Worm (Caenorhabditis elegans): ENCODE data around the gene C34C12.9.
"Not testable (repeated sequence)": the region's sequence is repeated elsewhere in the genome, so short reads cannot be mapped to it uniquely, and the experiment has no call there.

C34C12.9 gene

ce11 chrIII:3482291-3482690 lies 7.0 kb upstream of the C34C12.9 start, which contains the start of gene C34C12.6:
C34C12.6 (plus strand) TSS chrIII:3482591.
- TF ChIP-seq unc-62 (GFP tag; optimal IDR thresholded peaks at IDR 0.05) = no peak

DNA sequence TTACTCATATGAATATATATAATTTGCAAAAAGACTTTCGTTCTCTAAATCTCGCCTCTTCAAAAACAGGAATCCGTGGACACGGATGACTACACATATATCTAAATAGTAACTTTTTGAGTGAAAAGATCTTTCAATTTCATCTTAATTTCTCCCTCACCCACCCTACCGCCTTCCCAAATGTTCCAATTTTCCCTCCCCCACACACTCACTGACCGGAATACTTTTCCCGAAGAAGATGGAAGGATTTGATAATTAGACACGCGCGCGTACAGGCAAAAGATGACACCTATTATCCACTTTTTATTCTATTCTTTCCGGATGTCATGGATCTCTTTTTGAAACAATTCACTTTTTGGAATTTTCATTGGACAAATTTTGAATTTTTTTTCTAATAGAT lies 5.6 kb upstream of the C34C12.9 start:
- no peak for TF ChIP-seq unc-62 (GFP tag; optimal IDR thresholded peaks at IDR 0.05)

DNA sequence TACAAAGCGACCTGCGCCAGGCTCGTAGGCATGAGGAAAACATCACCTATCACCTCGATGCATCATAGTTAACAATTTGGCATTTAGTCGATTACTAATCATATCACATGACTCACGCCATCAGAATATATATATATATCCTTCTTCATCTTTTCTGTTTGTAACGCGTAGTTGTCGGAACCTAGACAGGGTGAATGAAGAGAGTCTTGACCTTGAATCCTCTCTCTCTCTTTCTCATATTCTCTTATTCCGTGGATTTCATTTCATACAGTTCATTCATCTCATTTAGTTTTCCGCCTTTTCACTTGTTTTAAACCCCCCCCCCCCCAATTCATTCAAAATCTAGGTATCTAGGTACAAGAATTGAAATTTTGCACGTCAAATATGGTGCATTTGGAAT lies 4.9 kb upstream of the C34C12.9 start:
- no peak for TF ChIP-seq unc-62 (GFP tag; optimal IDR thresholded peaks at IDR 0.05)

- TF ChIP-seq unc-62 (GFP tag; optimal IDR thresholded peaks at IDR 0.05) = no peak
Measured at ce11 chrIII:3478795-3479398, 3.6 kb upstream of the C34C12.9 start.

- TF ChIP-seq unc-62 (GFP tag; optimal IDR thresholded peaks at IDR 0.05) = no peak
Measured at ce11 chrIII:3477375-3477774, 2.1 kb upstream of the C34C12.9 start.

DNA sequence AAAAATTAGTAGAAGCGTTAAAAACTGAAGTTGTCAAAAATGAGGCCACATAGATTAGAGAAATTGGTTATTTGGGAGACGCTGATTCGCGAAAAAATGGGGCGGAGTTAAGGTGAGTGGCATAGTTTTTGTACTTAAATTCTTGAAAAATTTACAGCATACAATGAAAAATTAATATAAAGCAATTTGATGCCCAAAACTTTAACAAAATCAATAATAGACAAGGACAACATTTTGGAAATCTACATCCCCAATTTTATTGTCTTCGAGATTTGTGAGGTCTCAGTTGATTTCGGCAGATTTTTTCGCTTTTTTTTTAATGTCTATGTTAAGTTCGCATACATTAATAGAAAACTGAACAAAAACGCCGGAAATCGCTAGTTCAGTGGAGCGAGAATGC lies 933 bp upstream of the C34C12.9 start:
- TF ChIP-seq unc-62 (GFP tag; optimal IDR thresholded peaks at IDR 0.05) = no peak

DNA sequence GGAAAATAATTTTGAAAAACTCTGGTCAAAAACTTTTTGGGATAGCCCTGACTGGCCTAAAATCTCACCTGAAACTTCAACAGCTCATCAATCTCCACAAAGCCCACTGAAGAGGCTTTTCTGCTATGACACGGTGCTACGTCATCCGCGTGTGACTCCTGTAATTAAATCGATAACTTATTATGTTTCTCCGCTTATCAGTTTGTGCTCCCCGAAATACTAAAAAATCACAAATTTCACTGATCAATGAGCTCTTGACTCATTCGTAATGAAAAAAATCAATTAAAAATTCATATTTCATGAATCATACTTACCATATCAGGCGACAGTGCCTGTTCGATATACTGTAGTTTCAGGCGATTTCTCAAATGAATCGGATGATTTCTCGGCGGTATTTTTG lies 298 bp downstream of the C34C12.9 start:
- TF ChIP-seq unc-62 (GFP tag; optimal IDR thresholded peaks at IDR 0.05) = no peak

DNA sequence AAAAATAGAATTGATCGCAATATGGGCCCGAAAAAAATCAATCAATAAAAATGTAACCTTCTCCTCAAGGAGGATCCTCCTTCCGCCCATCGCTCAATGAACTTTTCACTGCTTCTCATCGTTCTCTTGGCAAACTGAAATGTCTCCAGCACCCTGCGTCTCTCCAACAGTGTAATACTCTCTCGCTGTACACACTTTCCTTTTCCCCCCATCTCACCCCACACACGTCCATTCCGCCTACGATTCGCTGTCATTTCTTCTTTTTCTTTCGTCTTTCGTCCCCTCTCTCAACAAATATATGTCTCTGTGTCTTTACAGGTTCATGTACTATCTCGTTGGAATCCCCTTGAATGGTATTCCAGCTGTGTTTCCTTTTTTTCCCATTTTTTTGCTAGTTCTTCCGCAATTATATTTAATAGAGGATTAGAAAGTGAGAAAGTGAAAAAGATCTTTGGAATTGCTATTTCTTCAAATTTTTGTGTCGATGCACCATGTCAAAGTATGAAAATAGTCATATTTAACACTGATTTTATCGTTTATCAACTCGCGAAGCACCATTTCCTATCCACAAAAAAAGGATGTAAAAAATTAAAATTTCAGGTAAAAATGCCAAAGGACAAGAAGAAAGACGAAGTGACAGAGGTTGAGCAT lies 3.8 kb downstream of the C34C12.9 start, which contains the start of gene rsu-1:
TSS of gene rsu-1 (plus strand) at position 601 of the 651 bp plus-strand sequence.
- no peak for TF ChIP-seq unc-62 (GFP tag; optimal IDR thresholded peaks at IDR 0.05)

ce11 chrIII:3470973-3471372 lies 4.3 kb downstream of the C34C12.9 start:
- TF ChIP-seq unc-62 (GFP tag; optimal IDR thresholded peaks at IDR 0.05) = no peak

- TF ChIP-seq unc-62 (GFP tag; optimal IDR thresholded peaks at IDR 0.05) = no peak
Measured at ce11 chrIII:3470433-3470832, 4.9 kb downstream of the C34C12.9 start.

DNA sequence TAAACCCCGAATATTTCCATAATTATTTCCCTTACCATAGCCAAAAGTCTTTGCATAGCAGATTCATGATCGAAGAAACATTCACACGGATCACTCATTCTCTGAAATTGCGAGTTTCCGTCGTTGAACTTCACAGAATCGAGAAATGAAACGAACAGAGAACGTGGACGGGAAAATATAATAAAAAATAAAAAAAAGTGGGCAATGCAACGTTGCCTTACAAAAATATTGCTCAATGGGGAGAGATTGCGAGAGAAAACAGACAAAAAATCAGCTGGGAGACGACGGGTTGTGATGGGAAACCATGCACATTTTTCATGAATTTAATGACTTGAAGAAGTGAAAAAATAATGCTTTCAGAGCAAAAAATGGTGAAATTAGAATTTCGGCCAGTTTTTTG lies 5.7 kb downstream of the C34C12.9 start, which contains the start of gene smim-14:
TSS of gene smim-14 (minus strand) at position 101 of the 400 bp plus-strand sequence.
- TF ChIP-seq unc-62 (GFP tag; optimal IDR thresholded peaks at IDR 0.05) = no peak

ce11 chrIII:3468384-3468783 lies 6.9 kb downstream of the C34C12.9 start:
- no peak for TF ChIP-seq unc-62 (GFP tag; optimal IDR thresholded peaks at IDR 0.05)

ce11 chrIII:3467013-3467412 lies 8.3 kb downstream of the C34C12.9 start:
- TF ChIP-seq unc-62 (GFP tag; optimal IDR thresholded peaks at IDR 0.05) = no peak

DNA sequence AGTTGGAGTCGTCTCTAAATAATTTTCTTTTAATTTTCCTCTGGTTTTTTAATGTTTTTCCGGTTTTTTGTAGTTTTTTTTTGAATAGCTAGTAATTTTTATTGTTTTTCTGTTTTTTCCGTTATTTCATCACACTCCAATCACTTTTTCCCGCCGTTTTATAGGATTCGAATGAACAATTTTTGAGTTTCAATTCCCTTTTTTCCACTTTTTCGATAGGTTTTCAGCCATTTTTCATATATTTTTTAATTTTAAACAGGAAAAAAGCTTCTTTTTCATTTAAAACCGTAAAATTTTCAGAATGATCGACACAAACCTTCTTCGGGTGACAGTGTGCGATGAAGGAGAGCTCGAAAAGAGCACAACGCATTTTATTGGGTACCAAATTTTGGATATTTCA lies 13.9 kb downstream of the C34C12.9 start, which contains the start of gene pph-6:
TSS of gene pph-6 (plus strand) at position 301 of the 400 bp plus-strand sequence.
- no peak for TF ChIP-seq unc-62 (GFP tag; optimal IDR thresholded peaks at IDR 0.05)

DNA sequence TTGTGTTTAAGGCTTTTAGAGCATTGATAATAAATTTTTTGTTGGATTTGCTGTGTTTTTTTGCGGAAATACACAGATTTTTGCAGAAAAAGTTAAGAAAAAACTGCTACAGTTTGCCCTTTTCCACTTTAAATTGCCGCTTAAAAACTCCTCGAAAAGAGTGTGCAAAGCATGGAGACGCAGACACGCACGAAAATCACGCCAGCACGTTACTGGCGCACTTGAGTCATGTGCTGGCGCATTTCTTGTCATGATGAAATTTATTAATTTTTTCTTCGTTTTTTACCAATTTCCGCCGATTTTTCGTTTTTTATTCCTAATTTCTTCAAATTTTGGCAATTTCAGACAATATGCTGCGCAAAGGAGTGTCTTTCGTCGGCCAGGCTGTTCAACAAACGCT lies 15.3 kb downstream of the C34C12.9 start, which contains the start of gene C34C12.8:
TSS of gene C34C12.8 (plus strand) at position 346 of the 400 bp plus-strand sequence.
- TF ChIP-seq unc-62 (GFP tag; optimal IDR thresholded peaks at IDR 0.05) = no peak

DNA sequence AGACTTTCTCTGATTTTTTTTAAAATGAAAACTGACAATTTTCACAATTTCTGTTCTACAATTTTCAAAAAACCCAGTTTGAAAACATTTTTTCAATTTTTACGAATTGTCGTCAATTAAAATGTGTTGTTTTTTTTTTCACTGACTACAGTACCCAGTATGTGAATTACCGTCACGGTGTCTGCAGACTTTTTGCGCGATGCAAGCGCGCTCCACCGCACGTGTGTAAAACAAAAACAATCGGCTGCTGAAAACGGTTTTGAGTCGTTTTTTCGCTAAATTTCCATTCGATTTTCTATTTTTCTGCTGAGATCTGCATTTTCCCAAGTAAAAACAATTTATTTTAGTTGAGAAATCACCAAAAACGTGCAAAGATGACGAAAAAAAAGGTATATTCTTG lies 19.1 kb downstream of the C34C12.9 start:
- TF ChIP-seq unc-62 (GFP tag; optimal IDR thresholded peaks at IDR 0.05) = no peak

ce11 chrIII:3454045-3454444 lies 21.3 kb downstream of the C34C12.9 start, which contains the start of gene C34C12.1:
C34C12.1 (plus strand) TSS chrIII:3454345.
- TF ChIP-seq unc-62 (GFP tag; optimal IDR thresholded peaks at IDR 0.05) = not testable (repeated sequence)
